Fruit fly (Drosophila melanogaster) whole organism: ENCODE results near the gene Gr66a.

Experiments used
- CG8478 ChIP-seq: fragments of >200 bp; optimal IDR thresholded peaks from 2 replicates; lab custom pipeline; 2018; ENCODE audit warnings: inconsistent platforms
- Dll ChIP-seq: fragments of >200 bp; optimal IDR thresholded peaks from 2 replicates; lab custom pipeline; 2017
- EcR ChIP-seq, 2 experiments: fragments of >200 bp; optimal IDR thresholded peaks; 2 replicates each; lab custom pipeline; 2017; ENCODE audit warnings: missing biosample characterization in 2 of 2, missing genetic modification characterization in 2 of 2, missing genetic modification reagents in 2 of 2
- pan ChIP-seq: fragments of >200 bp; optimal IDR thresholded peaks from 2 replicates; lab custom pipeline; 2017
- psq ChIP-seq: fragments of >200 bp; optimal IDR thresholded peaks from 2 replicates; lab custom pipeline; 2017

DNA sequence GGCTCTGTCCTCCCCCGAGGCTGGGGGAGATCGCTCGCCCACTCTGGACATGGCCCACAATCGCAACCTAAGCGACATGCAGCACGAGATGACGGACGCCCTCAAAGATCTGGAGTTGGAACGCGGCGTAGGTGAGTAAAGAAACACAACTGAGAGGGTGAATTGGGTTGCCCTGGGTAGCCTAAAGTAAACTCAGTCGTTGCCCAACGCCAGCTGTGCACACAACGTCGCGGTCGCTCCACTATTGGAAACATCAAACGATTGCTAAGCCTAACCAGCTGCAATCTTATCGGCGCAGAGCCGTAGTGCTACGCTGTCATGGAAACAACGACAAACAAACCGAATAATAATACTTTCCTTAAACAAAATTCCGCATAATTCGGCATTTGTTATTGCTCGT is 40.6 kb upstream of the Gr66a start:
- TF ChIP-seq EcR (GFP tag; optimal IDR thresholded peaks at IDR 0.05; lab: Kevin White, UChicago) (no peak), psq (lab: Kevin White, UChicago) (no peak), pan (no peak), CG8478 (lab: Kevin White, UChicago) (no peak), Dll (no peak)
